Fruit fly (Drosophila melanogaster): Measurements from ENCODE around the gene lark.

The lark gene

DNA sequence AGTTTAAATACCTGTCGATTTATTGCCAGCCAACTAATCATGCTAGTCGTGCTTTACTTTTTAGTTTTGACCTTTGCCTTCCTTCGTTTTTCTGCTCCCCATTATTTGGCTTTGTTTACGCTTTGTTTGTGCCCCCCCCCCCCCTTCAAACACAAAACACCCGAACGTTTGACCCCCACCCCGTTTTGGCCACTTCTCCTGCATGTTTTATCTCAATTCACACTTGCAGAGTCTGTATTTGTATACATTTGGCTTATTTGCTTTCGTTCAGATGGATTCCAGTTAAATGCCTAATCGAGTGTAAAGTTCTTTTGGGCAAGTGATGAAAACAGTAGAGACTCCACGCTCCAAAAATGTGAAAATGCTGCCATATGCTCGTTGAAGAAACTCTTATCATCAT lies 10.2 kb downstream of the lark start:
- peak; percentile 45 for TF ChIP-seq noc (tag; optimal IDR thresholded peaks at IDR 0.05)

DNA sequence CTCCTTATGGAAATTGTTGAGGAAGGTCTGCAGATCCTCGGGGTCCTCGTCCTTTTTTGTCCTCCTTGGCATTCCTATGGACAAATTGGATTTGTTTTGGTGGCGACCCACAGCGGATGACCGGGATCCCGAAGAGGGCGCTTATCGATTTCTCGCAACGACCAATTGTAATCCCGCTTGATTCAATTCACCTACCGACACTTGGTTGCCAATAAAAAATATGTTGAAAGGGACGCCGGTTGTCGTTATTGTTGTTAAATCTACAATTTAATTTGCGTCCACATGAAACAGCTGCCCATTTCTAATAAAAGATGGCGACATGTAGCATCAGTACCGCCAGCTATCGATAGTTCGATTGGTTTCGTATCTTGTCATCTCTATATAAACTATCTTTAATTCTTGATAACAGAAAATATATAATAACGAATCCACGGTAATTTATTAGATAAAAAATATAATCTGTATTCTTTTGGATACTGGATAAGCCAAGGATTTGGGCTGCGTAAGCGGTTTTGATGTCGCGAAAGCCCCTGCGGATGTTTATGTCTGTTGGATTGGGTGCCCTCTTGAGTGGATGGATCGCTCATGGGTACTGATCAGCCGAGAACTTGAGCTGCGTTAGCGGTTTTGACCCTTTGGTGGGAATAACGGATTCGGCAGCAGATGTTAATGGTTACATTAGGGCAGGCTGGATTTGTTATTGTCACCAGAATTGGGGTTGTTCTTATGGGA lies 17.5 kb downstream of the lark start, which contains the start of gene CTCF:
Gene CTCF (minus strand): TSS at position 328 of the 732 bp plus-strand sequence.
- peak; percentile 10 for TF ChIP-seq noc (tag; optimal IDR thresholded peaks at IDR 0.05)

DNA sequence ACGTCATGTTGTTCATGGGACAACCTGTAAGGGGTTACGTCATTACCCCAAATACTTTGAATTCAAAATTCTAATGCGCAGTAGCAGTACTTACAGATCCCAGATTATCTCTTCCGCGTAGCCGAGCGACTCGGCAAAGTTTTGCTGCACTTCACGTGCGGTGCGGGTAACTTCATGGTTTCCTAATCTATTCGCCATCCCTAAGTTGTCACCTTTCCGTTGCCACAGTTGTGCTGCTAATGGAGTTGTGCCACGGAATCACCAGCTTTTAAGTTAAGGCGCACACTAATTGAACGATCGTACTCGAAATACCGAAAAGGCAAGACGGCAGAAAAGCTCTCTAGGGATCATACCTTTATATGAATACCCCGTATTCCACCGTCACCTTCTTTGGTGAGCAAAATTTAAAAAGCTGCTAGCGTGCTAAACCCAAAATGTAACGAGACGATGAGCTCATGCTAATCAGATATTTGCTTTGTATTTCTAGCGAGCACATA lies 20.8 kb downstream of the lark start, which contains the start of gene pst:
Gene pst (minus strand): TSS at position 437 of the 497 bp plus-strand sequence.
- no peak for TF ChIP-seq noc (tag; optimal IDR thresholded peaks at IDR 0.05)

DNA sequence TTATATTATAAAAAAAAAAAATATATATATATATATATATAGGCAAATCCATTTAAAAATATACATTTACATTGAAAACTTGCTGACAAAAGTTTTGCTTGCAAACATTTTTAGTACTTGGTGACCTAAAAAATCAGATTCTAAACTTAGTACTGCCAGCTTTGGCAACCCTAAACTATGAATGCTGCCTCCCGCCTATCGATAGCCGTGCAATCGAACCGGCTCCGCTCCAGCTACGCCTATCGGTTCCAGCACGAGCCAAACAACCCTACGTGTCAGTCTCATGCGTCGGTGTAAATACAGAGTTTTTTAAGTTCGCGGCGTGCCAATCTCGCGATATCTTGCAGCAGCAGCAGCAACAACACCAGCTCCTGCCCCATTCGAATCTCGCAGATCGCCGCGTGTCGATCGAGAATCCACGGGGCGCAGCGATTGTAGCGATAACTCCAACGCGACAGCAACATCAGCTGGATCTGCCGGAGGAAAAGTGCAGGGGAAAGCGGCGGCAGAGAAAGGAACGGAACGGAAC lies 21.3 kb downstream of the lark start, which contains the start of gene Sec63:
Gene Sec63 (plus strand): TSS at position 238 of the 529 bp plus-strand sequence.
- TF ChIP-seq noc (tag; optimal IDR thresholded peaks at IDR 0.05) = no peak

DNA sequence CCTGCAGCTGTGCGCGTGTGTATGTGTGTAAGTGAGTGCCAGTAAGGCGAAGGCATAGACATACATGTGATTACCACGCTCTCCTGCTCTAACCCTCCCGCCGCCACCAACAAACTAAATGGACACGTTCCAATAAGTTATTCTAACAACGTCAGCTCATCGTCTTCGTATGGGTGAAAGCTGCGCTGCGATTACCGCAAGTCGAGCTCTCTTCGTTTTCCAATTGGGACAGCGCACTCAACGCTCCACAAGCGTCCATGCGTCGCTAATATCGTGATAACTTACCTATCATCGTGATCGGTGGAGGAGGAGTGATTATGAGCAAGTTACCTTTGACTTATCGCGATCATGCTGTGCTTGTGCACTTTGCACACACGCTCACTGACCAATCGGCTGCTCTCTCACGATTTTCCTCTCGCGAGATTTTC lies 22.0 kb downstream of the lark start:
- peak; percentile 6 for TF ChIP-seq noc (tag; optimal IDR thresholded peaks at IDR 0.05)

DNA sequence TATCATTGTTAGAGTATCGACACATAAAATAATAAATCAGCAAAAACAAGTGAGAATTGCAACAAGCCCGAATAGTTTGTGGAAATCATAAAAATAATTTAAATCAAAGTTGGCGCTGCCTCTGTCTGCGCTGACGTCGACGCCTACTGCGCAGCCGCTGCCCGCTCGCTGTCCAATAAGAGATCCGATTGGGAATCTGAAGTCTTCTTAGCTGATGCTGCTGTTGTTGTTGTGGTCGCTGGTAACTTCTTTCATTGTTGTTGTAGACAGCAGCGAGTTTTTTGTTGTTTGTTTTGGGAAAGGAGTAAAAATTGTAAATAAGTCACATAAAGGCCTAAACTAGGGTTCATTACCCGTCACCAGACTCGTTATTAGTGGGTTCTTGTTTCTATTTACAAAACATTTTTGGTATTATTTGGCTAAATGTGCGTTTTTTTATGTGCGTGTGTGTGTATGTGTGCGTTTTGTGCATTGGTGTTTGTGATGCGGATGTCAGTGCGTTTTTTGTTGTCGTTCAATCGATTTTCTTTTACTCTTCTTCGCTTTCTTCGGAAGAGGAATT lies 25.7 kb downstream of the lark start:
- TF ChIP-seq noc (tag; optimal IDR thresholded peaks at IDR 0.05) = no peak

DNA sequence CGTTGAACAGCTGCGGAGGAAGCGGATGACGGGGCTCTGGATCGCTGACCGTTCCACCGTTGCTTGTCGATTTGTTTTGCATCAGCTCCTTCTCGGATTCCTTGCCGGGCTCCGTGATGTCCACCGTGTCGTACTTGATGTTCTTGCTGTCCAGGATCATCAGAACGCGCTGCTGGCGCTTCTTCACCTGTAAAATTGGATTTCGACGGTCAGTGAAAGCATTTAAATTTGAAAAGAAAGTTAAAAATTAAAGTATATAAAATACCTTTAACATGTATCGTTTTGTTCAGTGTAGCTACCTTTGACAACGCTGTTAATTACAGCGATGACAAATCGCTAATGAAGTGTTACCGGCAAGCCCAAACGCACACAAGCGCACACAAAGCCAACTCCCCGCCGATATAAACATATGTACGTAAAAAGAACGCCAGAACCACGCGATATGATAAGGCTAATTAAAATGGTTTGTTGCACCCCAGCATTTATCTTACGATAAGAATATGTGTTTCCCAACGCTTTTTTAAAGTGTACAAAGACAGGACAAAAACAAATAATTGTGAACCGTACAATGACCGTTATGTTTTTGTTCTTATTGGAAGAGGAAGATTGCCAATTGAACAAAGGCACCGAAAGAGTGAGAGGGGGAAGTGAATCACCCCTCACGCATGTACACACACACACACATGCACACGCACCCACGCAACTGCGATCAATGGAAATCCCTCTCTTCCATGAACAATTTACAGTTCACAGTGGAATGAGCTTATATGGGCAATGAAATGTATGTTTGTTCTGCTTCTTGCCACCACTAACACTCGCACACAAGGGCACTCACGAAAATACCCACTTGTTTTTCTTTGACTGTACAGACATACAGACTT lies 29.0 kb downstream of the lark start:
- no peak for TF ChIP-seq noc (tag; optimal IDR thresholded peaks at IDR 0.05)

DNA sequence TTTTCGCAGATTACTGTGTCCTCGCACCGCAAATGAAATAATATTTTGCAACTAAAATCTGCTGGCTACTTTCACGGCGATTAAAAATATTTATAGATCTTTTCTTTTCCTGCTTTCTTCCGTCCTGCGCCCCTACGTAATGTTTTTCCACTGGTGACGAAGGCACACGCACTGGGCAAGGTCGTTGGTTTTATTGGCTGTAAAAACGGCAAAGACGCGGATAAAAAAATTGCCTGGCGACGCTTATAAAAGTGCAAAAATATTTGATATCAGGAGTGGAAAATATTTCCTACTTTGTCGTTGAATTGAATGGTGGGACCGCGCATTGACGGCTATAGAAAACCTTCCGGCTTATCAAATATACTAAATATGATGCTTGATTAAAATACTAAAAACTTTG lies 29.9 kb downstream of the lark start, which contains the start of gene Sh3beta:
Gene Sh3beta (minus strand): TSS at position 327 of the 400 bp plus-strand sequence.
- TF ChIP-seq noc (tag; optimal IDR thresholded peaks at IDR 0.05) = no peak

DNA sequence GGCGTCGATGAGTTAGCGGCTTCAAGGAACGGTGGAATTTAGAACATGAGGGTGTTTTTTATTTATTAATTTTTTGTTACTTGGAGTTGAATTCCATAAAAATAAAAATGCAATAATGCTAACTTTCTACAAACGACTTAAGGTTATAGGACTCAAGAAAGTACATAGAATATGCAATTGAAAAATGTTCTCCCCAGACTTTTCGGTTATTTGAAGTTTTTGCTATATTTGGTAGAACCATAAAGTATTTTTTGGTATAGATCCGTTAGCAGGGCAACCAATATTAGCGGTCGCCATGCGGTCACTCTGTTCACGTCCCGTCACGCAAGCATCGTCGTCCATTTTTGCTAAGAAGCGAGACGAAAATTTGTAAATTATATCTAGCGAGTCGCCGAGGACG lies 30.5 kb downstream of the lark start, which contains the start of gene akirin:
Gene akirin (plus strand): TSS at position 301 of the 400 bp plus-strand sequence.
- TF ChIP-seq noc (tag; optimal IDR thresholded peaks at IDR 0.05) = no peak

DNA sequence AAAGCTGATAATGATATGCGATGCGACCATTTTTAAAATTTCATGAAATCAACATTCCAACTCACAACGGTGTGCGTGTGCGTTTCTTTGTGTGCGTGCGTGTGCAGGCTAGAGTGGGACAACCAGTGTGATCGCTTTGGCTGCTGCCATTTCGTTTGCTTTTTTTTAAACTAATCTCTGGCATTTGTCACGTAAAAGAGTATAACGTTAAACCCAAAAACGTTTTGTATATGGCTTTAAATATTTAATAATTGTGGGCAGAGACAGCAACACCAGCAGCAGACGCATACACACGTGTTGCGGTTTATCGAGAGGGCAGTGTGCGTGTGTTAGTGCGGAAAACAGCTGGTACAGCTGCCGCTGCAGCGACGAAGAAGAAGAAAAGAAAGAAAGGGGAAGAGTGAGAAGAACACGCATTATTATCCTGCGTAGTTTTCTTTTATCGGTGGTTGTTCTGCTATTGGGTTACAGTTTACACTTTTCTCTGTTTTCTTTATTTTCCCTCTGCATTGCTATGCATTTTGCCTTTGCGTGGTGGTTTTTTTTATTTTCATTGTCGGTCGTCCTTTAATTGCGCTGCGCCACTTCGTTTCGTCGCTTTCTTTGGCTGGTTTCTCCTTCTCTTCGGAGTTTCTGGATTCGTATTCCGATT lies 31.3 kb downstream of the lark start:
- peak; percentile 11 for TF ChIP-seq noc (tag; optimal IDR thresholded peaks at IDR 0.05)

DNA sequence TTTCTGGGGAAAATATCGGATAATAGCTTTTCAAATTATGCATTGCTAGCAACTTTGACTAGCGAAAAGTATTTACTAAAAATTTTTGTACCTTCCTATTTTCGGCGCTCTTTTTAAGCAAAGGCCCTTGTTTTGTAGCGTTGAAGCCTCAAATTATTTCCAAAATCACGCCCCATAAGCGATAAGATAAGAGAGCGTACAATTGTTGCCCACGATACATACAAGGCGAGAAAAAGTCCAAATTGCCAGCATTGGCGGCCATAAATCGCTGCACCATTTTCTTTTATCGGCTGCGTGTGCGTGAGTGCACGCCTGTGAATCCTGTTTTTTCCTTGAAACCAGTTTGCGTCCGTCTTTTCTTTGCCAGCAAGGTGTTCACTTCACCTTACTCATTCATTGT lies 32.2 kb downstream of the lark start:
- TF ChIP-seq noc (tag; optimal IDR thresholded peaks at IDR 0.05) = no peak

DNA sequence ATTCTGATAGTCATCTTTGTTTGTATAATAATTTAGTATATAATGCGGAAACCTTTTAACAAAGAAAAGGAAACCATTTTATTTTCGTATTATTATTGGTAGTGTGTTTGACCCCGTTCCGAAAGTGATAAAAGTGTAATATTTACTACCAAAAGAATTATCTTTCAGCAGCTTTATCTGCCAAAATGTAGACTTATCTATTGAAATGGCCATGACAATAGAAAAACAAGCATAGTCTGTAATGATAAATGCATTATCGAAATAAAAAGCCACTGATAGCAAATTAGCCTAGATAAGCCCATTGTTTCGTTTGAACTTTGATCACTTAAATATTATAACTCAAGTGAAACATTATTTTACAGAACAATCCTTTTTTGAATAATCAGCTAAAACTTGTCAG lies 37.1 kb downstream of the lark start:
- TF ChIP-seq noc (tag; optimal IDR thresholded peaks at IDR 0.05) = no peak

DNA sequence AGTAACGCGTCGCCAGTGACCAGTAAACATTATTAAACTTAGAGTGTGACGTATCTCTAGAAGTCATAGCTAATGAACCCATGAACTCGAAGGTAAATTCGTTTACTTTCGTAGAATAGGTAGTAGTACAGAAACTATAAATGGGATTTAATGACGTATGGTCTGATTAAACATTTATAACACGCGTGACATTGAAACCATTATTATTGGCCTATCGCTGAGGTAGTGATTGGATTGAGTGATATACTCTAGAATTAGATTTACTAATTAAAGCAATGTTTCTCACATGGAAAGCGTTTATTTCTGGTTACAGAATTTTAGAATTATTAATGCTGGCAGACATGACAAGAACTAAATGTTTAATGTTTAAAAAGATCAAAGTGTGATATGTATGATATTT lies 37.8 kb downstream of the lark start:
- no peak for TF ChIP-seq noc (tag; optimal IDR thresholded peaks at IDR 0.05)

DNA sequence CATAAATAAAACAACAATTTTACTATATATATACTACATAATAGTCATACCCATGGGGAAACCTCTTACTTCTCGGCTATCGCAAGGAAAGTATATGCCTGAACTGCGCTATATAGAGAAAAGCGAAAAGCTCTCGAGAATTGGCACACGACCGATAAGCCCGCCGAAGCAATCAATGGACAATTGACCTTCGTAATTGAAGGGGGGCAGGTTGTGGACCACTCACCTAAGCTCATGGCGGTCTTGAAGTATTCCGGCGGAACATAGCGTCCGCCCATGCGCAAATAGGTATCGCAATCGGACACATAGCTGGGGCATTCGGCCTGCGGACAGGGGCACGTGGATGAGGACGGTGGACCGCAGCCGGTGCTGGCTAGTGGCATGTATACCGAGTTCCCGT lies 41.3 kb downstream of the lark start:
- no peak for TF ChIP-seq noc (tag; optimal IDR thresholded peaks at IDR 0.05)

DNA sequence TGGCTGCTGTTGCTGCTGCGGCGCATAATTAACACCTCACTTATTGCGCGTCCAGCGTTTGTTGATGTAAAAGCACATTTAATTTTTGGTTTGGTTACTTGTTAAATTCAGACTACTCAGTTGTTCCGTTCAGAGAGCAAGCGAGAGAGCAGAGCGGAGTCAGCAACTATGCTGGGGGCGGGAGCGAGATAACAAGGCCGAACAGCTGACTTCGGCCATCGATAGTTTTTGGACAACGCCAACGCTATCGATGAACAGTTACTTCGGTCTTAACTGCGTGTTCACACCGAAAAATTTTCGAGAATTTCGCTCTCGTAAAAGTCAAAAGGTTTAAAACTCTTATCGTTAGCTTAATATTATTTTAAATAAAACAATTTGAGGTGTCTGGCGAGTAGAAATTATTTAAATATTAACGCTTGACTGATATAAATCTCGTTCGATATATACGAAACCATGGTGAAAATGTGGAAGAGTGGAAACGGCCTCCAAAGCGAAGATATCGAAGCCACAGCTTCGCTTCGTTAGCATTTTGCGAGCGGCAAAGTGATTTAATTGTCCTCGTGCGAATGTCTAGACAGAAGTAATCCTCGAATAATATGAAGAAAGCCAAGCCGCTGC lies 42.4 kb downstream of the lark start, which contains the start of the genes SMSr and smid:
Gene SMSr (minus strand): TSS at position 116 of the 618 bp plus-strand sequence.
Gene smid (plus strand): TSS at position 256 of the 618 bp plus-strand sequence.
- TF ChIP-seq noc (tag; optimal IDR thresholded peaks at IDR 0.05) = peak; percentile 39
